Worm (Caenorhabditis elegans) whole organism, L4 larva: ENCODE measurements around the gene uggt-1.
A peak's percentile ranks its signal among the peaks of the same experiment; 100 is the strongest.

Experiments used
- F10B5.3 ChIP-seq: sonication (generic microtip); optimal IDR thresholded peaks from 2 replicates; lab custom pipeline; 2016; ENCODE audit warnings: mild to moderate bottlenecking, missing genetic modification characterization, missing compliant biosample characterization
- F26F4.8 ChIP-seq: fragments of 200-800 bp; sonication (Bioruptor generic); conservative IDR thresholded peaks from 2 replicates; pipeline ENCODE4 v1.3.6; 2022; ENCODE audit warnings: missing genetic modification characterization, missing compliant biosample characterization
- F44E2.7 ChIP-seq: fragments of 200-800 bp; sonication (Bioruptor generic); IDR thresholded peaks from 2 replicates; pipeline ENCODE4 v2.1.2; 2022; ENCODE audit warnings: missing genetic modification characterization, missing compliant biosample characterization
- R02D3.7 ChIP-seq: fragments of 150-350 bp; sonication (generic microtip); optimal IDR thresholded peaks from 3 replicates; lab custom pipeline; 2014; ENCODE audit warnings: missing biosample characterization, missing genetic modification characterization
- T20F7.1 ChIP-seq: fragments of 200-800 bp; sonication (Bioruptor generic); optimal IDR thresholded peaks from 2 replicates; lab custom pipeline; 2018; ENCODE audit warnings: mild to moderate bottlenecking, missing genetic modification characterization, missing compliant biosample characterization
- T26A8.4 ChIP-seq: fragments of 200-800 bp; sonication (Bioruptor generic); IDR thresholded peaks from 2 replicates; pipeline ENCODE4 v1.3.6; 2022; ENCODE audit warnings: missing genetic modification characterization, missing compliant biosample characterization
- Y48G9A.11 ChIP-seq: fragments of 200-800 bp; sonication (Bioruptor generic); IDR thresholded peaks from 2 replicates; pipeline ENCODE4 v1.3.6; 2022; ENCODE audit warnings: missing genetic modification reagents, missing genetic modification characterization, missing compliant biosample characterization
- Y5F2A.4 ChIP-seq: fragments of 200-800 bp; sonication (Bioruptor generic); optimal IDR thresholded peaks from 2 replicates; lab custom pipeline; 2018; ENCODE audit warnings: mild to moderate bottlenecking, missing genetic modification characterization, missing compliant biosample characterization
- aha-1 ChIP-seq: fragments of 150-350 bp; peaks from one replicate; lab custom pipeline; 2014; ENCODE audit warnings: missing biosample characterization, missing genetic modification characterization
- aly-2 ChIP-seq: sonication (generic microtip); optimal IDR thresholded peaks from 2 replicates; lab custom pipeline; 2018; ENCODE audit warnings: missing biosample characterization, missing genetic modification characterization
- ceh-20 ChIP-seq: fragments of 200-800 bp; sonication (Bioruptor generic); IDR thresholded peaks from 2 replicates; pipeline ENCODE4 v1.3.6; 2022; ENCODE audit warnings: missing genetic modification reagents, missing genetic modification characterization, missing compliant biosample characterization
- ceh-32 ChIP-seq: sonication (generic microtip); optimal IDR thresholded peaks from 2 replicates; lab custom pipeline; 2016; ENCODE audit warnings: mild to moderate bottlenecking, missing genetic modification characterization, missing compliant biosample characterization; ENCODE audit not compliant: poor library complexity
- ceh-62 ChIP-seq: sonication (generic microtip); optimal IDR thresholded peaks from 2 replicates; lab custom pipeline; 2017; ENCODE audit warnings: missing biosample characterization, missing genetic modification characterization
- ceh-82 ChIP-seq: sonication (generic microtip); optimal IDR thresholded peaks from 2 replicates; lab custom pipeline; 2017; ENCODE audit warnings: missing biosample characterization, missing genetic modification characterization
- dmd-8 ChIP-seq: fragments of 200-800 bp; sonication (Bioruptor generic); IDR thresholded peaks from 2 replicates; pipeline ENCODE4 v1.3.6; 2022; ENCODE audit warnings: missing genetic modification characterization, missing compliant biosample characterization
- dmd-9 ChIP-seq: fragments of 200-800 bp; sonication (Bioruptor generic); IDR thresholded peaks from 2 replicates; pipeline ENCODE4 v1.3.6; 2022; ENCODE audit warnings: missing genetic modification reagents, missing genetic modification characterization, missing compliant biosample characterization
- dpl-1 ChIP-seq: fragments of 150-350 bp; optimal IDR thresholded peaks from 2 replicates; lab custom pipeline; 2014; ENCODE audit warnings: missing biosample characterization, missing genetic modification reagents, missing genetic modification characterization
- duxl-1 ChIP-seq: sonication (generic microtip); optimal IDR thresholded peaks from 2 replicates; lab custom pipeline; 2016; ENCODE audit warnings: mild to moderate bottlenecking, missing genetic modification characterization, moderate library complexity, missing compliant biosample characterization; ENCODE audit not compliant: poor library complexity
- fos-1 ChIP-seq: fragments of 150-350 bp; optimal IDR thresholded peaks from 2 replicates; lab custom pipeline; 2014; ENCODE audit warnings: missing biosample characterization, missing genetic modification characterization
- gei-8 ChIP-seq: fragments of 200-800 bp; sonication (Bioruptor generic); optimal IDR thresholded peaks from 2 replicates; lab custom pipeline; 2018; ENCODE audit warnings: mild to moderate bottlenecking, missing genetic modification characterization, missing compliant biosample characterization
- hif-1 ChIP-seq, 2 experiments: sonication (generic microtip); optimal IDR thresholded peaks; 2 replicates each; lab custom pipeline; 2016 to 2017; ENCODE audit warnings: missing compliant biosample characterization in 2 of 2, missing genetic modification characterization in 2 of 2, missing genetic modification reagents in 2 of 2, missing genotype in 2 of 2, mild to moderate bottlenecking in 1 of 2
- hlh-11 ChIP-seq: fragments of 200-800 bp; sonication (Bioruptor generic); optimal IDR thresholded peaks from 2 replicates; lab custom pipeline; 2018; ENCODE audit warnings: mild to moderate bottlenecking, missing genetic modification characterization, missing compliant biosample characterization
- hmg-1.1 ChIP-seq: fragments of 200-800 bp; sonication (Bioruptor generic); IDR thresholded peaks from 2 replicates; pipeline ENCODE4 v1.3.6; 2022; ENCODE audit warnings: missing genetic modification reagents, missing genetic modification characterization, missing compliant biosample characterization
- jun-1 ChIP-seq: fragments of 150-350 bp; optimal IDR thresholded peaks from 2 replicates; lab custom pipeline; 2014; ENCODE audit warnings: missing biosample characterization, missing genetic modification reagents, missing genetic modification characterization
- lin-15B ChIP-seq: fragments of 150-350 bp; sonication (generic microtip); optimal IDR thresholded peaks from 3 replicates; lab custom pipeline; 2014; ENCODE audit warnings: missing biosample characterization, missing genetic modification characterization
- lin-29 ChIP-seq: fragments of 200-800 bp; sonication (Bioruptor generic); IDR thresholded peaks from 2 replicates; pipeline ENCODE4 v1.3.6; 2022; ENCODE audit warnings: missing genetic modification reagents, missing genetic modification characterization, missing compliant biosample characterization
- lin-38 ChIP-seq: fragments of 200-800 bp; sonication (Bioruptor generic); IDR thresholded peaks from 2 replicates; pipeline ENCODE4 v1.3.6; 2022; ENCODE audit warnings: missing genetic modification reagents, missing genetic modification characterization, missing compliant biosample characterization
- lin-39 ChIP-seq: fragments of 150-350 bp; optimal IDR thresholded peaks from 2 replicates; lab custom pipeline; 2014; ENCODE audit warnings: missing biosample characterization, missing genetic modification reagents, missing genetic modification characterization
- madf-5 ChIP-seq, 2 experiments: fragments of 200-800 bp; sonication (Bioruptor generic); IDR thresholded peaks; 2 replicates each; pipeline ENCODE4 v1.3.6; 2022; ENCODE audit warnings: missing compliant biosample characterization in 2 of 2, missing genetic modification characterization in 2 of 2
- mdl-1 ChIP-seq, 2 experiments: fragments of 150-350 bp in 1 of 2; sonication (generic microtip) in 1 of 2; optimal IDR thresholded peaks; 2 replicates each; lab custom pipeline; 2014 to 2017; ENCODE audit warnings: missing biosample characterization in 2 of 2, missing genetic modification characterization in 2 of 2
- mdt-29 ChIP-seq: fragments of 200-800 bp; sonication (Bioruptor generic); IDR thresholded peaks from 2 replicates; pipeline ENCODE4 v1.3.6; 2022; ENCODE audit warnings: missing genetic modification reagents, missing genetic modification characterization, missing compliant biosample characterization
- mes-2 ChIP-seq: sonication (generic microtip); optimal IDR thresholded peaks from 2 replicates; lab custom pipeline; 2016; ENCODE audit warnings: missing genotype, mild to moderate bottlenecking, missing genetic modification characterization, missing compliant biosample characterization; ENCODE audit not compliant: poor library complexity, severe bottlenecking
- mxl-3 ChIP-seq: fragments of 200-800 bp; sonication (Bioruptor generic); optimal IDR thresholded peaks from 2 replicates; lab custom pipeline; 2018; ENCODE audit warnings: mild to moderate bottlenecking, missing genetic modification characterization, missing compliant biosample characterization
- nhr-111 ChIP-seq: fragments of 200-800 bp; sonication (Bioruptor generic); optimal IDR thresholded peaks from 2 replicates; lab custom pipeline; 2018; ENCODE audit warnings: mild to moderate bottlenecking, missing genetic modification characterization, missing compliant biosample characterization
- nhr-28 ChIP-seq: fragments of 150-350 bp; optimal IDR thresholded peaks from 2 replicates; lab custom pipeline; 2014; ENCODE audit warnings: missing biosample characterization, missing genetic modification characterization
- nhr-48 ChIP-seq: sonication (generic microtip); optimal IDR thresholded peaks from 2 replicates; lab custom pipeline; 2016; ENCODE audit warnings: mild to moderate bottlenecking, missing genetic modification characterization, missing compliant biosample characterization
- nhr-6 ChIP-seq: fragments of 150-350 bp; optimal IDR thresholded peaks from 2 replicates; lab custom pipeline; 2014; ENCODE audit warnings: missing biosample characterization, missing genetic modification characterization
- nhr-77 ChIP-seq: fragments of 150-350 bp; optimal IDR thresholded peaks from 2 replicates; lab custom pipeline; 2014; ENCODE audit warnings: missing biosample characterization, missing genetic modification characterization
- pha-4 ChIP-seq, 2 experiments: fragments of 150-350 bp in 1 of 2; fragments of 200-800 bp in 1 of 2; sonication (Bioruptor generic) in 1 of 2; IDR thresholded peaks in 1 of 2; optimal IDR thresholded peaks in 1 of 2; 2 replicates each; pipeline versions ENCODE4 v1.3.6 to Lab custom; 2014 to 2022; ENCODE audit warnings: missing genetic modification characterization in 2 of 2, missing genetic modification reagents in 2 of 2, missing biosample characterization in 1 of 2, missing compliant biosample characterization in 1 of 2
- php-3 ChIP-seq: fragments of 200-800 bp; sonication (Bioruptor generic); IDR thresholded peaks from 2 replicates; pipeline ENCODE4 v1.3.6; 2022; ENCODE audit warnings: missing genetic modification reagents, missing genetic modification characterization, missing compliant biosample characterization
- rbr-2 ChIP-seq: sonication (generic microtip); optimal IDR thresholded peaks from 2 replicates; lab custom pipeline; 2016; ENCODE audit warnings: missing genotype, missing genetic modification characterization, missing compliant biosample characterization
- saeg-2 ChIP-seq: fragments of 200-800 bp; sonication (Bioruptor generic); IDR thresholded peaks from 2 replicates; pipeline ENCODE4 v1.3.6; 2022; ENCODE audit warnings: missing genetic modification reagents, missing genetic modification characterization, missing compliant biosample characterization
- sdz-12 ChIP-seq: fragments of 200-800 bp; sonication (Bioruptor generic); optimal IDR thresholded peaks from 2 replicates; lab custom pipeline; 2018; ENCODE audit warnings: mild to moderate bottlenecking, missing genetic modification characterization, missing compliant biosample characterization
- set-16 ChIP-seq: fragments of 200-800 bp; sonication (Bioruptor generic); IDR thresholded peaks from 2 replicates; pipeline ENCODE4 v1.3.6; 2022; ENCODE audit warnings: missing genetic modification reagents, missing genetic modification characterization, missing compliant biosample characterization
- skn-1 ChIP-seq: fragments of 150-350 bp; optimal IDR thresholded peaks from 2 replicates; lab custom pipeline; 2014; ENCODE audit warnings: missing biosample characterization, missing genetic modification characterization
- spr-1 ChIP-seq: sonication (generic microtip); optimal IDR thresholded peaks from 2 replicates; lab custom pipeline; 2016; ENCODE audit warnings: mild to moderate bottlenecking, missing genetic modification characterization, missing compliant biosample characterization
- tag-97 ChIP-seq: fragments of 200-800 bp; sonication (Bioruptor generic); IDR thresholded peaks from 2 replicates; pipeline ENCODE4 v1.3.6; 2022; ENCODE audit warnings: missing genetic modification characterization, missing compliant biosample characterization
- unc-130 ChIP-seq: sonication (generic microtip); optimal IDR thresholded peaks from 2 replicates; lab custom pipeline; 2016; ENCODE audit warnings: missing genetic modification reagents, missing genetic modification characterization, missing compliant biosample characterization
- unc-39 ChIP-seq: sonication (generic microtip); optimal IDR thresholded peaks from 2 replicates; lab custom pipeline; 2017; ENCODE audit warnings: missing biosample characterization, missing genetic modification characterization
- vab-7 ChIP-seq: fragments of 200-800 bp; sonication (Bioruptor generic); IDR thresholded peaks from 2 replicates; pipeline ENCODE4 v1.3.6; 2022; ENCODE audit warnings: missing genetic modification reagents, missing genetic modification characterization, missing compliant biosample characterization
- zfp-3 ChIP-seq: fragments of 200-800 bp; sonication (Bioruptor generic); conservative IDR thresholded peaks from 2 replicates; pipeline ENCODE4 v1.3.6; 2022; ENCODE audit warnings: missing genetic modification reagents, missing genetic modification characterization, missing compliant biosample characterization

Gene uggt-1

DNA sequence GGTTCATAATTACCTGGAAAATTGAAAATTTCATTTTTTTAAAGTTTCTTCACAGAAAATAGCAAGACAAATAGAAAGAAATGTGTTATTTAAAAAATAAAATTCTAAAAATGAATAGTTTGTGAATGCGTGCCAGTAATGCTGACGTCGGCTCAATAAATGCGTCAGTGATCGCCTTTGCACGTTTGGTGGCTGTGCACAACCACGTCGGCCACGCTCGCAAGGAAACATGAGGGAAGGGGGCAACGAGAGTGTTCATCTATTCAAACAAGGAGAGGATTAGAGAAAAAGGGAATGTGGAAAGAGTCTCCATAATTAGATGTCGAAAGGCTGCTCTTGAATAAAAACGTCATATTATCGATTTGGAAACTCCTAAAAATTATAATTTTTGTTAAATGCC, at the start of gene uggt-1 (continued):
- peak; percentile 95 for TF ChIP-seq mxl-3
- no peak for TF ChIP-seq madf-5 (GFP tag; IDR thresholded peaks at IDR 0.05; lab: Robert Waterston, UW)
- TF ChIP-seq T26A8.4 (GFP tag; lab: Robert Waterston, UW): peak; percentile 85
- TF ChIP-seq hmg-1.1: peak; percentile 95
- peak; percentile 69 for TF ChIP-seq ceh-32
- no peak for TF ChIP-seq lin-39 (tag; lab: Kevin White, UChicago)
- TF ChIP-seq hif-1 (tag; optimal IDR thresholded peaks at IDR 0.05; lab: Kevin White, UChicago): peak; percentile 47 to 85
- peak; percentile 69; the same call in 1 of the 2 replicates for TF ChIP-seq pha-4 (GFP tag; IDR thresholded peaks at IDR 0.05; lab: Robert Waterston, UW)
- TF ChIP-seq pha-4 (tag; optimal IDR thresholded peaks at IDR 0.05; lab: Kevin White, UChicago): no peak
- TF ChIP-seq F44E2.7: no peak
- TF ChIP-seq nhr-6 (tag; lab: Kevin White, UChicago): peak; percentile 94
- TF ChIP-seq unc-130 (GFP tag; lab: Kevin White, UChicago): no peak
- no peak for TF ChIP-seq tag-97
- no peak for TF ChIP-seq dmd-8 (GFP tag; lab: Robert Waterston, UW)
- TF ChIP-seq vab-7: peak; percentile 72
- peak; percentile 93 for TF ChIP-seq hlh-11 (tag; lab: Kevin White, UChicago)
- TF ChIP-seq sdz-12 (GFP tag; lab: Kevin White, UChicago): no peak
- TF ChIP-seq lin-15B (tag; lab: Kevin White, UChicago): no peak
- 0 out of 2 replicates have a peak, but pooled peaks have one; percentile 43 for TF ChIP-seq php-3 (GFP tag; lab: Robert Waterston, UW)
- peak; percentile 44 for TF ChIP-seq jun-1 (tag; lab: Kevin White, UChicago)
- no peak for TF ChIP-seq ceh-82 (tag; lab: Kevin White, UChicago)
- no peak for TF ChIP-seq F26F4.8 (GFP tag; lab: Robert Waterston, UW)
- no peak for TF ChIP-seq unc-39 (tag; lab: Kevin White, UChicago)
- no peak for TF ChIP-seq Y48G9A.11 (GFP tag; lab: Robert Waterston, UW)
- TF ChIP-seq T20F7.1 (GFP tag; lab: Kevin White, UChicago): peak; percentile 85
- TF ChIP-seq R02D3.7 (tag; lab: Kevin White, UChicago): no peak
- TF ChIP-seq duxl-1 (tag; lab: Kevin White, UChicago): peak; percentile 64
- peak; percentile 92 for TF ChIP-seq nhr-77 (tag; lab: Kevin White, UChicago)
- TF ChIP-seq gei-8 (GFP tag; lab: Kevin White, UChicago): no peak
- TF ChIP-seq nhr-111 (GFP tag; lab: Kevin White, UChicago): no peak
- TF ChIP-seq skn-1 (tag; lab: Kevin White, UChicago): no peak
- TF ChIP-seq mdt-29: no peak
- no peak for TF ChIP-seq spr-1
- TF ChIP-seq aha-1 (tag; lab: Kevin White, UChicago): peak; percentile 94
- TF ChIP-seq set-16: no peak
- TF ChIP-seq dpl-1 (GFP tag; lab: Kevin White, UChicago): peak; percentile 83
- peak; percentile 93 for TF ChIP-seq mes-2 (tag; lab: Kevin White, UChicago)
- peak in 1 of 2 experiments; percentile 92 for TF ChIP-seq mdl-1 (tag; optimal IDR thresholded peaks at IDR 0.05; lab: Kevin White, UChicago)
- peak; percentile 85 for TF ChIP-seq nhr-28 (tag; lab: Kevin White, UChicago)
- no peak for TF ChIP-seq saeg-2
- no peak for TF ChIP-seq lin-29
- TF ChIP-seq nhr-48 (tag; lab: Kevin White, UChicago): peak; percentile 82
- TF ChIP-seq ceh-62: no peak
- TF ChIP-seq ceh-20 (GFP tag; lab: Robert Waterston, UW): peak; percentile 85
- peak; percentile 46 for TF ChIP-seq F10B5.3 (tag; lab: Kevin White, UChicago)
- no peak for TF ChIP-seq dmd-9 (GFP tag; lab: Robert Waterston, UW)
- no peak for TF ChIP-seq Y5F2A.4 (GFP tag; lab: Kevin White, UChicago)
- TF ChIP-seq rbr-2: peak; percentile 96
- TF ChIP-seq zfp-3 (GFP tag; lab: Robert Waterston, UW): 0 out of 2 replicates have a peak, but pooled peaks have one; percentile 40
- no peak for TF ChIP-seq aly-2
- no peak for TF ChIP-seq lin-38
- TF ChIP-seq fos-1 (tag; lab: Kevin White, UChicago): no peak
